Fruit fly (Drosophila melanogaster): ENCODE results near the gene CG13250.

- TF ChIP-seq CTCF (optimal IDR thresholded peaks at IDR 0.05) (no peak), CG8478 (optimal IDR thresholded peaks at IDR 0.05) (no peak)
Observed at dm6 chr3L:20565561-20566128, 32.1 kb downstream of the CG13250 start.

All from S2 (cell line).